Fruit fly (Drosophila melanogaster) whole organism, wandering third instar larva: ENCODE data around the gene Ilk.

Experiments used
- Abd-B ChIP-seq: fragments of >200 bp; optimal IDR thresholded peaks from 2 replicates; lab custom pipeline; 2017; ENCODE audit warnings: missing biosample characterization, missing genetic modification characterization
- CG32264 ChIP-seq: fragments of 200-800 bp; sonication (Bioruptor generic); optimal IDR thresholded peaks from 2 replicates; lab custom pipeline; 2016; ENCODE audit warnings: missing biosample characterization, missing genetic modification characterization
- CG9705 ChIP-seq: fragments of 200-800 bp; sonication (Bioruptor generic); optimal IDR thresholded peaks from 2 replicates; lab custom pipeline; 2018; ENCODE audit warnings: missing biosample characterization, mild to moderate bottlenecking, missing genetic modification characterization
- CrebA ChIP-seq: fragments of 200-800 bp; sonication (Bioruptor generic); optimal IDR thresholded peaks from 2 replicates; lab custom pipeline; 2016; ENCODE audit warnings: missing biosample characterization, mild to moderate bottlenecking, missing genetic modification characterization, borderline replicate concordance
- Dfd ChIP-seq: fragments of >200 bp; optimal IDR thresholded peaks from 2 replicates; lab custom pipeline; 2017; ENCODE audit warnings: missing biosample characterization, missing genetic modification characterization
- Dif ChIP-seq: fragments of 200-275, 200-300 bp; sonication (Bioruptor generic); optimal IDR thresholded peaks from 2 replicates; lab custom pipeline; 2018; ENCODE audit warnings: missing biosample characterization, missing genetic modification characterization; ENCODE audit not compliant: partially characterized antibody
- GATAd ChIP-seq: sonication (Bioruptor generic); optimal IDR thresholded peaks from 2 replicates; lab custom pipeline; 2016; ENCODE audit warnings: missing biosample characterization, missing genetic modification characterization
- HLH106 ChIP-seq: fragments of 200-800 bp; optimal IDR thresholded peaks from 3 replicates; lab custom pipeline; 2019; ENCODE audit warnings: missing biosample characterization, mild to moderate bottlenecking, missing genetic modification characterization, moderate library complexity
- Hnf4 ChIP-seq: fragments of 200-800 bp; sonication (Bioruptor generic); optimal IDR thresholded peaks from 2 replicates; lab custom pipeline; 2016; ENCODE audit warnings: missing biosample characterization, mild to moderate bottlenecking, missing genetic modification characterization
- Hr78 ChIP-seq: fragments of >200 bp; optimal IDR thresholded peaks from 2 replicates; lab custom pipeline; 2017; ENCODE audit warnings: missing biosample characterization, missing genetic modification characterization
- Hr83 ChIP-seq: fragments of 200-300 bp; sonication (Bioruptor generic); optimal IDR thresholded peaks from 2 replicates; lab custom pipeline; 2016; ENCODE audit warnings: missing biosample characterization, mild to moderate bottlenecking, missing genetic modification characterization, moderate library complexity; ENCODE audit not compliant: poor library complexity, severe bottlenecking
- Jra ChIP-seq: sonication (Bioruptor generic); optimal IDR thresholded peaks from 2 replicates; lab custom pipeline; 2016; ENCODE audit warnings: missing biosample characterization, missing genetic modification characterization
- Mio ChIP-seq: sonication (Bioruptor generic); optimal IDR thresholded peaks from 2 replicates; lab custom pipeline; 2016; ENCODE audit warnings: missing biosample characterization, missing genetic modification characterization
- Myc ChIP-seq: fragments of >200 bp; optimal IDR thresholded peaks from 2 replicates; lab custom pipeline; 2017
- N ChIP-seq: fragments of >200 bp; optimal IDR thresholded peaks from 2 replicates; lab custom pipeline; 2018; ENCODE audit warnings: missing biosample characterization, missing external identifiers, missing genetic modification characterization
- OdsH ChIP-seq: fragments of 200-800 bp; sonication (Bioruptor generic); optimal IDR thresholded peaks from 2 replicates; lab custom pipeline; 2016; ENCODE audit warnings: missing biosample characterization, mild to moderate bottlenecking, missing genetic modification characterization
- Rel ChIP-seq, 2 experiments: fragments of 200-800 bp; sonication (Bioruptor generic) in 1 of 2; optimal IDR thresholded peaks; 2 replicates in 1 of 2; 3 replicates in 1 of 2; lab custom pipeline; 2016 to 2019; ENCODE audit warnings: mild to moderate bottlenecking in 2 of 2, missing biosample characterization in 2 of 2, missing genetic modification characterization in 2 of 2, moderate library complexity in 1 of 2
- Sp1 ChIP-seq: fragments of 200-800 bp; sonication (Bioruptor generic); optimal IDR thresholded peaks from 3 replicates; lab custom pipeline; 2019; ENCODE audit warnings: missing biosample characterization, mild to moderate bottlenecking, missing genetic modification characterization, moderate library complexity
- Vsx2 ChIP-seq: fragments of 200-300, 225-300 bp; sonication (Bioruptor generic); optimal IDR thresholded peaks from 2 replicates; lab custom pipeline; 2018; ENCODE audit warnings: missing biosample characterization, missing genetic modification characterization; ENCODE audit not compliant: partially characterized antibody
- br ChIP-seq: fragments of 200-800 bp; sonication (Bioruptor generic); optimal IDR thresholded peaks from 2 replicates; lab custom pipeline; 2016; ENCODE audit warnings: missing biosample characterization, missing genetic modification characterization
- brk ChIP-seq: fragments of 200-800 bp; sonication (Bioruptor generic); optimal IDR thresholded peaks from 2 replicates; lab custom pipeline; 2016; ENCODE audit warnings: missing biosample characterization, mild to moderate bottlenecking, missing genetic modification characterization
- dl ChIP-seq, 2 experiments: fragments of 175-275, 200-275 bp in 1 of 2; fragments of 200-275 bp in 1 of 2; sonication (Bioruptor generic); optimal IDR thresholded peaks; lab custom pipeline; 2018; ENCODE audit warnings: mild to moderate bottlenecking in 2 of 2, missing biosample characterization in 2 of 2, missing genetic modification characterization in 2 of 2, moderate library complexity in 2 of 2; ENCODE audit not compliant: partially characterized antibody in 2 of 2, insufficient read depth in 1 of 2
- dmrt93B ChIP-seq: fragments of 200-800 bp; sonication (Bioruptor generic); optimal IDR thresholded peaks from 2 replicates; lab custom pipeline; 2018; ENCODE audit warnings: missing biosample characterization, mild to moderate bottlenecking, missing genetic modification characterization
- dsf ChIP-seq: sonication (Bioruptor generic); optimal IDR thresholded peaks from 2 replicates; lab custom pipeline; 2016; ENCODE audit warnings: missing biosample characterization, missing genetic modification characterization, borderline replicate concordance
- ey ChIP-seq: fragments of 200-800 bp; sonication (Bioruptor generic); optimal IDR thresholded peaks from 2 replicates; lab custom pipeline; 2016; ENCODE audit warnings: missing biosample characterization, missing genetic modification characterization
- foxo ChIP-seq, 2 experiments: fragments of 200-800 bp; sonication (Bioruptor generic); optimal IDR thresholded peaks; 2 replicates in 1 of 2; 3 replicates in 1 of 2; lab custom pipeline; 2016 to 2017; ENCODE audit warnings: missing biosample characterization in 2 of 2, missing genetic modification characterization in 2 of 2
- fru ChIP-seq: fragments of 200-800 bp; sonication (Bioruptor generic); optimal IDR thresholded peaks from 3 replicates; lab custom pipeline; 2016; ENCODE audit warnings: missing biosample characterization, mild to moderate bottlenecking, missing genetic modification characterization
- h ChIP-seq: fragments of 200-800 bp; sonication (Bioruptor generic); optimal IDR thresholded peaks from 3 replicates; lab custom pipeline; 2016; ENCODE audit warnings: missing biosample characterization, mild to moderate bottlenecking, missing genetic modification characterization
- jim ChIP-seq: fragments of 175-275, 200-325 bp; sonication (Bioruptor generic); optimal IDR thresholded peaks from 2 replicates; lab custom pipeline; 2016; ENCODE audit warnings: missing biosample characterization, mild to moderate bottlenecking, missing genetic modification characterization
- lola ChIP-seq: fragments of >200 bp; optimal IDR thresholded peaks from 2 replicates; lab custom pipeline; 2017; ENCODE audit warnings: missing biosample characterization, missing genetic modification characterization
- pan ChIP-seq: fragments of >200 bp; optimal IDR thresholded peaks from 2 replicates; lab custom pipeline; 2017
- psq ChIP-seq: fragments of 200-800 bp; sonication (Bioruptor generic); optimal IDR thresholded peaks from 3 replicates; lab custom pipeline; 2017; ENCODE audit warnings: missing biosample characterization, mild to moderate bottlenecking, missing genetic modification characterization, moderate library complexity
- rgr ChIP-seq: fragments of 200-800 bp; sonication (Bioruptor generic); optimal IDR thresholded peaks from 3 replicates; lab custom pipeline; 2016; ENCODE audit warnings: missing biosample characterization, mild to moderate bottlenecking, missing genetic modification characterization
- sage ChIP-seq: fragments of 200-800 bp; sonication (Bioruptor generic); optimal IDR thresholded peaks from 2 replicates; lab custom pipeline; 2016; ENCODE audit warnings: missing biosample characterization, mild to moderate bottlenecking, missing genetic modification characterization
- sv ChIP-seq: fragments of 200-800 bp; sonication (Bioruptor generic); optimal IDR thresholded peaks from 3 replicates; lab custom pipeline; 2016; ENCODE audit warnings: missing biosample characterization, missing genetic modification characterization
- tai ChIP-seq: sonication (Bioruptor generic); optimal IDR thresholded peaks from 2 replicates; lab custom pipeline; 2016; ENCODE audit warnings: missing biosample characterization, missing genetic modification characterization
- usp ChIP-seq: fragments of >200 bp; optimal IDR thresholded peaks from 2 replicates; lab custom pipeline; 2017; ENCODE audit warnings: missing biosample characterization, missing genetic modification characterization
- woc ChIP-seq: sonication (Bioruptor generic); optimal IDR thresholded peaks from 2 replicates; lab custom pipeline; 2016; ENCODE audit warnings: missing biosample characterization, mild to moderate bottlenecking, missing genetic modification characterization

Gene Ilk

DNA sequence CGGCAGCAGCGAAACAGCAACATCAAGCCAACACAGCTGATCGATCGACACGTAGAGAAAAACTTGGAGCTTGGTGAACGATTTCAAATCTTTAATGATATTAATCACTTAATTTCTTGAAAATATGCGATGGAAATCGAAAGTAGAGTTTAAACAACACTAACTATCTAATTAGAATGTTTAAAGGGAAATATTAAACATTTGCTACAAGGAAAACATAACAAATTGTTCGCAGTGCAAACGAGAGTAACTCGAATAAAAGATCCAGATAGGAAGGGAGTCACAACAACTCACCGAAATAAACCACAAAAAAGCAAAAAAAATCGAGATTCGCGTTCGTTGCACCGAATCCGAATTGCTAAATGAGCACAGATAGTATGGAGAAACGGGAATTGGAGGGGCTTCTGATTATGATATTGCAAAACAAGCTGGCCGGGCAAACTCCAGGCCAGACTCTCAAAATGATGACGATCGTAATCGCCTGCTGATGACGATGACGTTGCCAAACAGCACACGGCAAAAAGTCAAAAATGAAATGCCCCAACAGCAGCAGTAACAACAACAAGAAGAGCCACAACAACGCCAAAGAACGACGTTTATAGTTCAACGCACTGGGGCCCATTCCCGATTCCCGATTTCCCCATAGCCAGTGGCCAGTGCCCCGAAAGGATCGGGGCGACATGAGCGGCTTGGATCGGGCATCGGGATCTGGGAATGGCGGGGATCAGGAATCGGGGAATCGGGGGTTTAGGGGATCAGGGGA lies 37.2 kb downstream of the Ilk start:
- peak; percentile 97 for TF ChIP-seq psq (GFP tag; lab: Kevin White, UChicago)
- no peak for TF ChIP-seq pan (lab: Kevin White, UChicago)
- peak; percentile 85 for TF ChIP-seq Mio
- peak; percentile 33 for TF ChIP-seq Hr83 (GFP tag; lab: Kevin White, UChicago)
- TF ChIP-seq brk = peak; percentile 97
- TF ChIP-seq ey (GFP tag; lab: Kevin White, UChicago) = peak; percentile 99
- TF ChIP-seq CG9705 = peak; percentile 98
- TF ChIP-seq CrebA (GFP tag; lab: Kevin White, UChicago) = peak; percentile 95
- no peak for TF ChIP-seq sv
- TF ChIP-seq h (GFP tag; lab: Kevin White, UChicago) = peak; percentile 99
- peak; percentile 98 for TF ChIP-seq sage
- TF ChIP-seq lola = no peak
- peak; percentile 99 for TF ChIP-seq Sp1 (GFP tag; lab: Kevin White, UChicago)
- TF ChIP-seq OdsH = peak; percentile 99
- TF ChIP-seq Hnf4 (GFP tag; lab: Kevin White, UChicago) = peak; percentile 99
- TF ChIP-seq Jra (GFP tag; lab: Kevin White, UChicago) = peak; percentile 97
- TF ChIP-seq dsf = peak; percentile 92
- TF ChIP-seq tai (GFP tag; lab: Kevin White, UChicago) = peak; percentile 97
- TF ChIP-seq br (GFP tag; lab: Kevin White, UChicago) = peak; percentile 99
- peak; percentile 99 for TF ChIP-seq fru
- TF ChIP-seq N (GFP tag; lab: Kevin White, UChicago) = no peak
- TF ChIP-seq Dfd = peak; percentile 59
- peak; percentile 98 for TF ChIP-seq CG32264 (GFP tag; lab: Kevin White, UChicago)
- peak; percentile 87 for TF ChIP-seq jim (GFP tag; lab: Kevin White, UChicago)
- TF ChIP-seq foxo (GFP tag; optimal IDR thresholded peaks at IDR 0.05; lab: Kevin White, UChicago) = peak; percentile 94 to 99
- TF ChIP-seq Rel (GFP tag; optimal IDR thresholded peaks at IDR 0.05; lab: Kevin White, UChicago) = peak; percentile 96
- TF ChIP-seq Rel (tag; optimal IDR thresholded peaks at IDR 0.05; lab: Kevin White, UChicago) = peak; percentile 86
- no peak for TF ChIP-seq Dif
- peak; percentile 94 for TF ChIP-seq GATAd (GFP tag; lab: Kevin White, UChicago)
- TF ChIP-seq Hr78 = no peak
- TF ChIP-seq HLH106 = peak; percentile 99
- TF ChIP-seq Vsx2 (GFP tag; lab: Kevin White, UChicago) = no peak
- no peak for TF ChIP-seq usp (GFP tag; lab: Kevin White, UChicago)
- TF ChIP-seq Myc (lab: Kevin White, UChicago) = no peak
- TF ChIP-seq dl (GFP tag; optimal IDR thresholded peaks at IDR 0.05; lab: Kevin White, UChicago; ENCODE audit: insufficient read depth in 1 of 2, partially characterized antibody in 2 of 2) = no peak
- TF ChIP-seq rgr = peak; percentile 99
- TF ChIP-seq woc (GFP tag; lab: Kevin White, UChicago) = peak; percentile 98
- no peak for TF ChIP-seq Abd-B (GFP tag; lab: Kevin White, UChicago)
- peak; percentile 98 for TF ChIP-seq dmrt93B

- TF ChIP-seq HLH106 (peak; percentile 18), Hr83 (GFP tag; lab: Kevin White, UChicago) (peak; percentile 74), jim (GFP tag; lab: Kevin White, UChicago) (peak; percentile 37), rgr (no peak), woc (GFP tag; lab: Kevin White, UChicago) (no peak)
These were observed 37.8 kb downstream of the Ilk start for dm6 chr3L:21254524-21254972.
